ENCODE assay signal across 1 fruit fly cellular context in genomic region chr3L:20375878-20376563, dm6.
TF ChIP-seq lines count a peak whose summit lies in the region.

Ide (minus strand) TSS chr3L:20375896.
RhoBTB (plus strand) TSS chr3L:20376242.

TF ChIP-seq in whole organism, embryonic, 481 proteins besides CTCF, POLR2A, EP300 and RAD21 (continued from another document and continues in another):
- TF ChIP-seq org-1 (GFP tag; optimal IDR thresholded peaks at IDR 0.05; lab: Kevin White, UChicago) = peak; percentile 23
- TF ChIP-seq p53 (GFP tag; optimal IDR thresholded peaks at IDR 0.05; lab: Kevin White, UChicago) = peak; percentile 68
- TF ChIP-seq CG12391 (tag; optimal IDR thresholded peaks at IDR 0.05; lab: Kevin White, UChicago) = peak; percentile 84
- peak; percentile 79 for TF ChIP-seq CG2116 (GFP tag; optimal IDR thresholded peaks at IDR 0.05; lab: Kevin White, UChicago)
- peak; percentile 62 for TF ChIP-seq NC2α (GFP tag; optimal IDR thresholded peaks at IDR 0.05; lab: Kevin White, UChicago)
- no peak for TF ChIP-seq ro (GFP tag; IDR thresholded peaks at IDR 0.05; lab: Robert Waterston, UW)
- peak; percentile 81 for TF ChIP-seq vfl (GFP tag; optimal IDR thresholded peaks at IDR 0.05; lab: Kevin White, UChicago)
- TF ChIP-seq D19A (tag; optimal IDR thresholded peaks at IDR 0.05; lab: Kevin White, UChicago) = no peak
- TF ChIP-seq CG12659 (GFP tag; optimal IDR thresholded peaks at IDR 0.05; lab: Kevin White, UChicago) = peak; percentile 91
- TF ChIP-seq slp2 (GFP tag; optimal IDR thresholded peaks at IDR 0.05; lab: Kevin White, UChicago) = peak; percentile 59
- peak; percentile 24 for TF ChIP-seq CG15073 (GFP tag; optimal IDR thresholded peaks at IDR 0.05; lab: Kevin White, UChicago)
- TF ChIP-seq CG7963 (GFP tag; IDR thresholded peaks at IDR 0.05; lab: Robert Waterston, UW; ENCODE audit: partially characterized antibody) = no peak
- peak; percentile 73 for TF ChIP-seq klu (GFP tag; IDR thresholded peaks at IDR 0.05; lab: Robert Waterston, UW)
- TF ChIP-seq CG17612 (GFP tag; IDR thresholded peaks at IDR 0.05; lab: Robert Waterston, UW) = no peak
- TF ChIP-seq fd96Cb (tag; optimal IDR thresholded peaks at IDR 0.05; lab: Kevin White, UChicago) = peak; percentile 72
- TF ChIP-seq Atf-2 (GFP tag; optimal IDR thresholded peaks at IDR 0.05; lab: Kevin White, UChicago) = peak; percentile 85
- peak; percentile 68 for TF ChIP-seq kni (GFP tag; optimal IDR thresholded peaks at IDR 0.05; lab: Kevin White, UChicago)
- peak; percentile 66 for TF ChIP-seq dmrt11E (tag; optimal IDR thresholded peaks at IDR 0.05; lab: Kevin White, UChicago)
- no peak for TF ChIP-seq CG16779 (GFP tag; IDR thresholded peaks at IDR 0.05; lab: Robert Waterston, UW)
- TF ChIP-seq CG3163 (GFP tag; optimal IDR thresholded peaks at IDR 0.05; lab: Kevin White, UChicago) = peak; percentile 77
- peak; percentile 36 for TF ChIP-seq CG3838 (GFP tag; optimal IDR thresholded peaks at IDR 0.05; lab: Kevin White, UChicago)
- peak; percentile 67; the same call in 1 of the 2 replicates for TF ChIP-seq CG14014 (GFP tag; IDR thresholded peaks at IDR 0.05; lab: Robert Waterston, UW)
- TF ChIP-seq CG17385 (GFP tag; optimal IDR thresholded peaks at IDR 0.05; lab: Kevin White, UChicago) = peak; percentile 68
- TF ChIP-seq bsh (GFP tag; optimal IDR thresholded peaks at IDR 0.05; lab: Kevin White, UChicago) = peak in 1 of 2 experiments; percentile 64
- TF ChIP-seq Aef1 (GFP tag; IDR thresholded peaks at IDR 0.05; lab: Robert Waterston, UW) = peak; percentile 78
- TF ChIP-seq sima (GFP tag; optimal IDR thresholded peaks at IDR 0.05; lab: Kevin White, UChicago) = no peak
- peak; percentile 85 for TF ChIP-seq CG9876 (GFP tag; optimal IDR thresholded peaks at IDR 0.05; lab: Kevin White, UChicago)
- no peak for TF ChIP-seq pita (GFP tag; optimal IDR thresholded peaks at IDR 0.05; lab: Kevin White, UChicago)
- TF ChIP-seq CG1602 (GFP tag; optimal IDR thresholded peaks at IDR 0.05; lab: Kevin White, UChicago) = peak; percentile 78
- peak; percentile 87 to 98 for TF ChIP-seq insv (GFP tag; optimal IDR thresholded peaks at IDR 0.05; lab: Kevin White, UChicago)
- TF ChIP-seq CG13775 (GFP tag; optimal IDR thresholded peaks at IDR 0.05; lab: Kevin White, UChicago) = peak; percentile 84
- TF ChIP-seq Nf-YB (GFP tag; optimal IDR thresholded peaks at IDR 0.05; lab: Kevin White, UChicago) = peak; percentile 48
- TF ChIP-seq CG9437 (GFP tag; optimal IDR thresholded peaks at IDR 0.05; lab: Kevin White, UChicago) = peak; percentile 77
- peak; percentile 95 for TF ChIP-seq CG10267 (tag; optimal IDR thresholded peaks at IDR 0.05; lab: Kevin White, UChicago)
- TF ChIP-seq Opbp (GFP tag; IDR thresholded peaks at IDR 0.05; lab: Robert Waterston, UW; ENCODE audit: partially characterized antibody) = no peak
- TF ChIP-seq pros (GFP tag; optimal IDR thresholded peaks at IDR 0.05; lab: Kevin White, UChicago) = no peak
- TF ChIP-seq odd (GFP tag; optimal IDR thresholded peaks at IDR 0.05; lab: Kevin White, UChicago) = no peak
- TF ChIP-seq az2 (GFP tag; optimal IDR thresholded peaks at IDR 0.05; lab: Kevin White, UChicago) = peak; percentile 80
- TF ChIP-seq btn (GFP tag; optimal IDR thresholded peaks at IDR 0.05; lab: Kevin White, UChicago) = peak; percentile 12
- TF ChIP-seq Sox100B (GFP tag; optimal IDR thresholded peaks at IDR 0.05; lab: Kevin White, UChicago) = no peak
- no peak; the same call in 1 of the 2 replicates for TF ChIP-seq tna (GFP tag; IDR thresholded peaks at IDR 0.05; lab: Robert Waterston, UW; ENCODE audit: partially characterized antibody)
- no peak for TF ChIP-seq CG10565 (GFP tag; optimal IDR thresholded peaks at IDR 0.05; lab: Kevin White, UChicago)
- TF ChIP-seq Ada2b (GFP tag; IDR thresholded peaks at IDR 0.05; lab: Robert Waterston, UW) = peak; percentile 55; the same call in 1 of the 2 replicates
- peak; percentile 42 for TF ChIP-seq CG6654 (GFP tag; optimal IDR thresholded peaks at IDR 0.05; lab: Kevin White, UChicago)
- TF ChIP-seq lov (optimal IDR thresholded peaks at IDR 0.05; lab: Kevin White, UChicago) = no peak
- peak; percentile 60; the same call in 1 of the 3 replicates for TF ChIP-seq lov (GFP tag; IDR thresholded peaks at IDR 0.05; lab: Robert Waterston, UW)
- no peak for TF ChIP-seq salm (tag; optimal IDR thresholded peaks at IDR 0.05; lab: Kevin White, UChicago)
- TF ChIP-seq ttk (GFP tag; IDR thresholded peaks at IDR 0.05; lab: Robert Waterston, UW) = peak; percentile 53
- TF ChIP-seq CG9215 (GFP tag; IDR thresholded peaks at IDR 0.05; lab: Robert Waterston, UW) = peak; percentile 91
- TF ChIP-seq CG1233 (GFP tag; optimal IDR thresholded peaks at IDR 0.05; lab: Kevin White, UChicago) = peak; percentile 75
- TF ChIP-seq CG34376 (GFP tag; optimal IDR thresholded peaks at IDR 0.05; lab: Kevin White, UChicago) = peak; percentile 59
- TF ChIP-seq eve (GFP tag; optimal IDR thresholded peaks at IDR 0.05; lab: Kevin White, UChicago) = no peak
- TF ChIP-seq Asciz (GFP tag; optimal IDR thresholded peaks at IDR 0.05; lab: Kevin White, UChicago) = no peak
- TF ChIP-seq CG34224 (GFP tag; IDR thresholded peaks at IDR 0.05; lab: Robert Waterston, UW; ENCODE audit: partially characterized antibody) = no peak
- TF ChIP-seq BtbVII (GFP tag; optimal IDR thresholded peaks at IDR 0.05; lab: Kevin White, UChicago) = peak; percentile 19
- TF ChIP-seq PHDP (tag; optimal IDR thresholded peaks at IDR 0.05; lab: Kevin White, UChicago) = peak; percentile 78
- peak; percentile 81 for TF ChIP-seq Fer2 (tag; optimal IDR thresholded peaks at IDR 0.05; lab: Kevin White, UChicago)
- TF ChIP-seq Gug (GFP tag; IDR thresholded peaks at IDR 0.05; lab: Robert Waterston, UW) = peak; percentile 81; the same call in 2 of the 4 replicates
- TF ChIP-seq Sox102F (GFP tag; optimal IDR thresholded peaks at IDR 0.05; lab: Kevin White, UChicago) = peak; percentile 73
- peak; percentile 62 for TF ChIP-seq CG10147 (GFP tag; optimal IDR thresholded peaks at IDR 0.05; lab: Kevin White, UChicago)
- peak; percentile 52 for TF ChIP-seq CG13123 (GFP tag; optimal IDR thresholded peaks at IDR 0.05; lab: Kevin White, UChicago)
- TF ChIP-seq CG4854 (GFP tag; optimal IDR thresholded peaks at IDR 0.05; lab: Kevin White, UChicago) = peak; percentile 55
- no peak for TF ChIP-seq zf30C (GFP tag; optimal IDR thresholded peaks at IDR 0.05; lab: Kevin White, UChicago)
- TF ChIP-seq CG8478 (optimal IDR thresholded peaks at IDR 0.05; lab: Kevin White, UChicago) = peak; percentile 10
- peak; percentile 84 for TF ChIP-seq Hsf (GFP tag; optimal IDR thresholded peaks at IDR 0.05; lab: Kevin White, UChicago)
- peak; percentile 63 for TF ChIP-seq CG10462 (GFP tag; optimal IDR thresholded peaks at IDR 0.05; lab: Kevin White, UChicago)
- TF ChIP-seq peb (GFP tag; IDR thresholded peaks at IDR 0.05; lab: Robert Waterston, UW) = no peak
- TF ChIP-seq CG31388 (GFP tag; optimal IDR thresholded peaks at IDR 0.05; lab: Kevin White, UChicago) = peak; percentile 51
- TF ChIP-seq tgo (GFP tag; IDR thresholded peaks at IDR 0.05; lab: Robert Waterston, UW) = peak; percentile 66
- no peak for TF ChIP-seq CkIIα-i1 (GFP tag; IDR thresholded peaks at IDR 0.05; lab: Robert Waterston, UW)
- TF ChIP-seq wdn (GFP tag; IDR thresholded peaks at IDR 0.05; lab: Robert Waterston, UW) = peak; percentile 48; the same call in 1 of the 2 replicates
- TF ChIP-seq chm (GFP tag; IDR thresholded peaks at IDR 0.05; lab: Robert Waterston, UW) = peak; percentile 24; the same call in 1 of the 2 replicates
- no peak for TF ChIP-seq Blimp-1 (GFP tag; optimal IDR thresholded peaks at IDR 0.05; lab: Kevin White, UChicago)
- peak; percentile 15 for TF ChIP-seq CG17186 (GFP tag; optimal IDR thresholded peaks at IDR 0.05; lab: Kevin White, UChicago)
- TF ChIP-seq mam (GFP tag; optimal IDR thresholded peaks at IDR 0.05; lab: Kevin White, UChicago) = peak; percentile 96
- peak; percentile 80 for TF ChIP-seq sd (tag; optimal IDR thresholded peaks at IDR 0.05; lab: Kevin White, UChicago)
- no peak for TF ChIP-seq HLH4C (GFP tag; IDR thresholded peaks at IDR 0.05; lab: Robert Waterston, UW; ENCODE audit: partially characterized antibody)
- TF ChIP-seq CG4820 (GFP tag; optimal IDR thresholded peaks at IDR 0.05; lab: Kevin White, UChicago) = peak; percentile 70
- TF ChIP-seq Poxn (GFP tag; IDR thresholded peaks at IDR 0.05; lab: Robert Waterston, UW) = peak; percentile 10; the same call in 1 of the 2 replicates
- peak; percentile 63 for TF ChIP-seq CG18011 (GFP tag; optimal IDR thresholded peaks at IDR 0.05; lab: Kevin White, UChicago)
- peak; percentile 55 for TF ChIP-seq D19B (GFP tag; optimal IDR thresholded peaks at IDR 0.05; lab: Kevin White, UChicago)
- TF ChIP-seq NFAT (GFP tag; IDR thresholded peaks at IDR 0.05; lab: Robert Waterston, UW) = peak; percentile 63
- TF ChIP-seq C15 (GFP tag; IDR thresholded peaks at IDR 0.05; lab: Robert Waterston, UW) = peak; percentile 60; the same call in 1 of the 3 replicates
- no peak for TF ChIP-seq sna (GFP tag; IDR thresholded peaks at IDR 0.05; lab: Robert Waterston, UW; ENCODE audit: partially characterized antibody)
- peak; percentile 54 for TF ChIP-seq CG4617 (GFP tag; optimal IDR thresholded peaks at IDR 0.05; lab: Kevin White, UChicago; ENCODE audit: borderline replicate concordance)
- TF ChIP-seq al (GFP tag; IDR thresholded peaks at IDR 0.05; lab: Robert Waterston, UW) = peak; percentile 80
- peak; percentile 88 for TF ChIP-seq Hr3 (GFP tag; optimal IDR thresholded peaks at IDR 0.05; lab: Kevin White, UChicago)
- peak; percentile 77 for TF ChIP-seq ems (GFP tag; optimal IDR thresholded peaks at IDR 0.05; lab: Kevin White, UChicago)
- peak; percentile 88 for TF ChIP-seq CHES-1-like (GFP tag; optimal IDR thresholded peaks at IDR 0.05; lab: Kevin White, UChicago)
- peak; percentile 56 for TF ChIP-seq CG30431 (GFP tag; optimal IDR thresholded peaks at IDR 0.05; lab: Kevin White, UChicago)
- peak; percentile 27 for TF ChIP-seq CG12299 (tag; optimal IDR thresholded peaks at IDR 0.05; lab: Kevin White, UChicago)
- no peak for TF ChIP-seq grn (GFP tag; optimal IDR thresholded peaks at IDR 0.05; lab: Kevin White, UChicago)
- peak; percentile 77 for TF ChIP-seq zen (tag; optimal IDR thresholded peaks at IDR 0.05; lab: Kevin White, UChicago)
- peak in 1 of 2 experiments; percentile 23 for TF ChIP-seq Trl (optimal IDR thresholded peaks at IDR 0.05; lab: Kevin White, UChicago)
- peak; percentile 86 for TF ChIP-seq Trl (GFP tag; optimal IDR thresholded peaks at IDR 0.05; lab: Kevin White, UChicago)
- TF ChIP-seq Awh (GFP tag; IDR thresholded peaks at IDR 0.05; lab: Robert Waterston, UW) = 0 out of 2 replicates have a peak, but pooled peaks have one; percentile 13
- no peak for TF ChIP-seq onecut (GFP tag; IDR thresholded peaks at IDR 0.05; lab: Robert Waterston, UW)
- TF ChIP-seq Oli (tag; optimal IDR thresholded peaks at IDR 0.05; lab: Kevin White, UChicago) = peak; percentile 76
- peak; percentile 91 for TF ChIP-seq pnt (GFP tag; optimal IDR thresholded peaks at IDR 0.05; lab: Kevin White, UChicago)
- peak; percentile 53 for TF ChIP-seq CG11723 (GFP tag; optimal IDR thresholded peaks at IDR 0.05; lab: Kevin White, UChicago)
- no peak for TF ChIP-seq unc-4 (GFP tag; IDR thresholded peaks at IDR 0.05; lab: Robert Waterston, UW; ENCODE audit: partially characterized antibody)
- no peak for TF ChIP-seq gce (GFP tag; IDR thresholded peaks at IDR 0.05; lab: Robert Waterston, UW)
- peak; percentile 96 for TF ChIP-seq CoRest (tag; optimal IDR thresholded peaks at IDR 0.05; lab: Kevin White, UChicago)
- no peak for TF ChIP-seq CG2199 (GFP tag; IDR thresholded peaks at IDR 0.05; lab: Robert Waterston, UW)
- no peak for TF ChIP-seq sc (optimal IDR thresholded peaks at IDR 0.05; lab: Kevin White, UChicago)
- peak; percentile 26 for TF ChIP-seq sc (GFP tag; optimal IDR thresholded peaks at IDR 0.05; lab: Kevin White, UChicago)
- no peak for TF ChIP-seq CG7271 (tag; optimal IDR thresholded peaks at IDR 0.05; lab: Kevin White, UChicago)
- no peak for TF ChIP-seq CG10321 (GFP tag; IDR thresholded peaks at IDR 0.05; lab: Robert Waterston, UW)
- TF ChIP-seq CG12942 (GFP tag; optimal IDR thresholded peaks at IDR 0.05; lab: Kevin White, UChicago) = peak; percentile 80
- peak; percentile 93 for TF ChIP-seq CG30403 (GFP tag; optimal IDR thresholded peaks at IDR 0.05; lab: Kevin White, UChicago)
- peak; percentile 53 for TF ChIP-seq CG8388 (GFP tag; optimal IDR thresholded peaks at IDR 0.05; lab: Kevin White, UChicago)
- peak; percentile 81 for TF ChIP-seq sob (GFP tag; IDR thresholded peaks at IDR 0.05; lab: Robert Waterston, UW)
- no peak for TF ChIP-seq Vsx1 (GFP tag; optimal IDR thresholded peaks at IDR 0.05; lab: Kevin White, UChicago)
- TF ChIP-seq ac (GFP tag; optimal IDR thresholded peaks at IDR 0.05; lab: Kevin White, UChicago) = no peak
- peak; percentile 62 for TF ChIP-seq psq (GFP tag; optimal IDR thresholded peaks at IDR 0.05; lab: Kevin White, UChicago)
- TF ChIP-seq CG13287 (GFP tag; IDR thresholded peaks at IDR 0.05; lab: Robert Waterston, UW; ENCODE audit: partially characterized antibody) = peak; percentile 16; the same call in 1 of the 2 replicates
- TF ChIP-seq Fer1 (GFP tag; optimal IDR thresholded peaks at IDR 0.05; lab: Kevin White, UChicago) = peak; percentile 60
- no peak for TF ChIP-seq otp (GFP tag; IDR thresholded peaks at IDR 0.05; lab: Robert Waterston, UW)
- TF ChIP-seq corto (GFP tag; optimal IDR thresholded peaks at IDR 0.05; lab: Kevin White, UChicago) = no peak
- TF ChIP-seq Bdp1 (GFP tag; optimal IDR thresholded peaks at IDR 0.05; lab: Kevin White, UChicago) = peak; percentile 63
- TF ChIP-seq dimm (GFP tag; IDR thresholded peaks at IDR 0.05; lab: Robert Waterston, UW) = peak; percentile 47; the same call in 1 of the 2 replicates
- peak; percentile 25; the same call in 1 of the 2 replicates for TF ChIP-seq ap (GFP tag; IDR thresholded peaks at IDR 0.05; lab: Robert Waterston, UW)
- no peak for TF ChIP-seq CG2129 (GFP tag; IDR thresholded peaks at IDR 0.05; lab: Robert Waterston, UW; ENCODE audit: partially characterized antibody)
- no peak for TF ChIP-seq bbx (GFP tag; IDR thresholded peaks at IDR 0.05; lab: Robert Waterston, UW; ENCODE audit: partially characterized antibody)
- TF ChIP-seq tio (GFP tag; optimal IDR thresholded peaks at IDR 0.05; lab: Kevin White, UChicago) = no peak
- no peak for TF ChIP-seq vnd (GFP tag; IDR thresholded peaks at IDR 0.05; lab: Robert Waterston, UW; ENCODE audit: partially characterized antibody)
- no peak for TF ChIP-seq tap (tag; optimal IDR thresholded peaks at IDR 0.05; lab: Kevin White, UChicago)
- TF ChIP-seq kah (GFP tag; optimal IDR thresholded peaks at IDR 0.05; lab: Kevin White, UChicago) = peak; percentile 22
- TF ChIP-seq CG5245 (GFP tag; optimal IDR thresholded peaks at IDR 0.05; lab: Kevin White, UChicago) = peak; percentile 52
